Worm (Caenorhabditis elegans): ENCODE measurements around the gene srx-84.

DNA sequence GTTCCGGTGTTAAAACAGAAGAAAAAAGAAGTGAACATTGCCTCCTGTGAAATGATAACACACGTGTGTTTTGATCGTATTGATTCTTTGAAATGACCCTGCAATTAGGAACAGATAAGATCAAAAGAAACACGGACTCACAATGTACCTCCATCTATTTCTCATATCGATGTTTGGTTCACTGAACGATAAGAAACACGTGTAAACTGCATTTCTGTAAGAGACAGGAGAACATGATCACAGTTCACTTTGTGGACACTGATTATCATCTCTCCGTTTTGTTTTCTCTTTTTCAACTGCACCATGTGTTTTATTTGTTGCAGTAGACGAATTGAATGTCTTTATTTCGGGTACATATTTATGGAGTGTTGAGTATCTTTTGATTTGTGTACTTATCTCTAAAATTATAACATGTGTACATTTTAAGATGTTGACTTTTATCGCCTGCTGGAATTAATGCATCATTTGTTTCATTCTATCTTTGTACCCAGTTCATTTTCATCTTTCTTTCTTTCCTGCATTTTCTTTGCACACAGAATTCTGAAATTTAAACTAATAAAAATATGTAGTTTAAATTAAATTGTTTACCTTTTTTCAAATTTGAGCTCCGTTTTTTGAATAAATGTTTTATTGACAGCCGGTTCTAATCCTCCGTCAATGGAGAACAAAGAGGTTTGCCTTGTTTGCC is 26.0 kb upstream of the srx-84 start, which contains the start of the genes H12C20.7 and nhr-68:
- TF ChIP-seq sptf-1 (tag; optimal IDR thresholded peaks at IDR 0.05), result no peak
- TF ChIP-seq lin-13 (GFP tag; optimal IDR thresholded peaks at IDR 0.05), result peak; percentile 48
- TF ChIP-seq sup-37 (GFP tag; optimal IDR thresholded peaks at IDR 0.05), result no peak
- peak; percentile 20 for TF ChIP-seq fos-1 (tag; optimal IDR thresholded peaks at IDR 0.05)
- TF ChIP-seq F16B12.6 (tag; optimal IDR thresholded peaks at IDR 0.05), result no peak
- TF ChIP-seq skn-1 (tag; optimal IDR thresholded peaks at IDR 0.05), result peak; percentile 6
- no peak for TF ChIP-seq pax-3 (tag; optimal IDR thresholded peaks at IDR 0.05)
- TF ChIP-seq lir-3 (tag; optimal IDR thresholded peaks at IDR 0.05; ENCODE audit: poor library complexity), result peak; percentile 74
- TF ChIP-seq efl-1 (optimal IDR thresholded peaks at IDR 0.05), result peak; percentile 10 to 38
- TF ChIP-seq efl-1 (GFP tag; optimal IDR thresholded peaks at IDR 0.05 in 1 of 2), result peak in 1 of 2 experiments; percentile 94
- TF ChIP-seq fkh-10 (GFP tag; optimal IDR thresholded peaks at IDR 0.05), result no peak

All from whole organism, L1 larva.